Worm (Caenorhabditis elegans) whole organism, midembryonic: ENCODE measurements around the gene mfsd-8.

Experiments used
- T22C8.4 ChIP-seq: fragments of 200-800 bp; sonication (Bioruptor generic); IDR thresholded peaks from 2 replicates; pipeline ENCODE4 v1.3.6; 2022; ENCODE audit warnings: missing genetic modification characterization, missing compliant biosample characterization
- cog-1 ChIP-seq: sonication (generic microtip); optimal IDR thresholded peaks from 2 replicates; lab custom pipeline; 2016; ENCODE audit warnings: missing genetic modification characterization, missing compliant biosample characterization
- flt-1 ChIP-seq: fragments of 200-800 bp; sonication (Bioruptor generic); IDR thresholded peaks from 2 replicates; pipeline ENCODE4 v1.3.6; 2022; ENCODE audit warnings: missing genetic modification characterization, missing compliant biosample characterization
- med-1 ChIP-seq: sonication (generic microtip); optimal IDR thresholded peaks from 2 replicates; lab custom pipeline; 2017; ENCODE audit warnings: missing genetic modification characterization, mild to moderate bottlenecking, missing compliant biosample characterization, antibody characterized with exemption, missing genetic modification reagents; ENCODE audit not compliant: insufficient read depth
- ref-1 ChIP-seq: fragments of 200-800 bp; sonication (Bioruptor generic); conservative IDR thresholded peaks from 2 replicates; pipeline ENCODE4 v1.3.6; 2022; ENCODE audit warnings: missing genetic modification reagents, missing genetic modification characterization, missing compliant biosample characterization
- tab-1 ChIP-seq: fragments of 200-800 bp; sonication (Bioruptor generic); IDR thresholded peaks from 2 replicates; pipeline ENCODE4 v1.3.6; 2022; ENCODE audit warnings: missing genetic modification characterization, missing compliant biosample characterization
- ztf-23 ChIP-seq: fragments of 200-800 bp; sonication (Bioruptor generic); IDR thresholded peaks from 2 replicates; pipeline ENCODE4 v1.3.6; 2022; ENCODE audit warnings: missing genetic modification reagents, missing genetic modification characterization, missing compliant biosample characterization
- ztf-29 ChIP-seq: fragments of 200-800 bp; sonication (Bioruptor generic); IDR thresholded peaks from 2 replicates; pipeline ENCODE4 v1.3.6; 2022; ENCODE audit warnings: missing genetic modification reagents, missing genetic modification characterization, missing compliant biosample characterization

- TF ChIP-seq ref-1 (GFP tag; lab: Robert Waterston, UW): no peak
- no peak for TF ChIP-seq tab-1
- no peak for TF ChIP-seq T22C8.4 (GFP tag; lab: Robert Waterston, UW)
- TF ChIP-seq med-1 (GFP tag; lab: Kevin White, UChicago): no peak
- no peak for TF ChIP-seq ztf-29 (GFP tag; lab: Robert Waterston, UW)
- TF ChIP-seq flt-1 (GFP tag; lab: Robert Waterston, UW): no peak
- no peak for TF ChIP-seq ztf-23
- TF ChIP-seq cog-1: no peak
These were observed 39.0 kb downstream of the mfsd-8 start, which contains the start of gene Y53G8AR.9 for ce11 chrIII:3321145-3321544.
